Fruit fly (Drosophila melanogaster) whole organism, pupa: ENCODE measurements around the gene Ccdc58.

ENCODE experiments used
- CG32121 ChIP-seq: fragments of 200-800 bp; sonication (Bioruptor generic); IDR thresholded peaks from 2 replicates; pipeline ENCODE4 v1.3.6; 2022; ENCODE audit warnings: missing biosample characterization, missing genetic modification characterization
- CG34367 ChIP-seq: fragments of 200-800 bp; sonication (Bioruptor generic); optimal IDR thresholded peaks from 2 replicates; lab custom pipeline; 2018; ENCODE audit warnings: missing biosample characterization, mild to moderate bottlenecking, missing genetic modification characterization
- CG4496 ChIP-seq: fragments of 200-800 bp; sonication (Bioruptor generic); IDR thresholded peaks from 3 replicates; pipeline ENCODE4 v1.3.6; 2022; ENCODE audit warnings: missing biosample characterization, missing genetic modification characterization
- CG8159 ChIP-seq: fragments of 200-800 bp; sonication (Bioruptor generic); optimal IDR thresholded peaks from 3 replicates; lab custom pipeline; 2018; ENCODE audit warnings: missing biosample characterization, mild to moderate bottlenecking, missing genetic modification characterization, moderate library complexity
- CG8301 ChIP-seq: fragments of 200-800 bp; sonication (Bioruptor generic); optimal IDR thresholded peaks from 2 replicates; lab custom pipeline; 2018; ENCODE audit warnings: missing biosample characterization, mild to moderate bottlenecking, missing genetic modification characterization
- CG9948 ChIP-seq: fragments of 200-800 bp; sonication (Bioruptor generic); optimal IDR thresholded peaks from 2 replicates; lab custom pipeline; 2018; ENCODE audit warnings: missing biosample characterization, mild to moderate bottlenecking, missing genetic modification characterization, moderate library complexity
- EcR ChIP-seq: fragments of 200-800 bp; sonication (Bioruptor generic); optimal IDR thresholded peaks from 3 replicates; lab custom pipeline; 2019; ENCODE audit warnings: missing biosample characterization, missing genetic modification characterization, mild to moderate bottlenecking, moderate library complexity, missing genetic modification reagents
- Pif1A ChIP-seq: fragments of 200-800 bp; sonication (Bioruptor generic); optimal IDR thresholded peaks from 3 replicates; lab custom pipeline; 2016; ENCODE audit warnings: missing biosample characterization, missing genetic modification characterization

- TF ChIP-seq CG34367 (tag; lab: Kevin White, UChicago) (no peak), EcR (GFP tag; lab: Kevin White, UChicago) (peak; percentile 33), CG4496 (GFP tag; lab: Robert Waterston, UW) (no peak), Pif1A (GFP tag; lab: Kevin White, UChicago) (no peak), CG32121 (no peak), CG8301 (no peak), CG8159 (tag; lab: Kevin White, UChicago) (no peak), CG9948 (no peak)
These were observed 2.1 kb downstream of the Ccdc58 start, which contains the start of the genes CG14104 and Kap-alpha1 for dm6 chr3L:19807103-19807502.
